Worm (Caenorhabditis elegans): ENCODE data around the gene rps-13.

- no peak for TF ChIP-seq him-1 (tag; optimal IDR thresholded peaks at IDR 0.05)
- no peak for TF ChIP-seq dao-5 (tag; optimal IDR thresholded peaks at IDR 0.05)
These were observed 46.7 kb upstream of the rps-13 start for ce11 chrIII:6421473-6421872.

Measured in whole organism, L4/young adult.